Worm (Caenorhabditis elegans) whole organism, L4 larva: ENCODE measurements around the gene cyn-8.
A peak's percentile ranks its signal among the peaks of the same experiment; 100 is the strongest.

Source experiments
- F10B5.3 ChIP-seq: sonication (generic microtip); optimal IDR thresholded peaks from 2 replicates; lab custom pipeline; 2016; ENCODE audit warnings: mild to moderate bottlenecking, missing genetic modification characterization, missing compliant biosample characterization
- F26F4.8 ChIP-seq: fragments of 200-800 bp; sonication (Bioruptor generic); conservative IDR thresholded peaks from 2 replicates; pipeline ENCODE4 v1.3.6; 2022; ENCODE audit warnings: missing genetic modification characterization, missing compliant biosample characterization
- F44E2.7 ChIP-seq: fragments of 200-800 bp; sonication (Bioruptor generic); IDR thresholded peaks from 2 replicates; pipeline ENCODE4 v2.1.2; 2022; ENCODE audit warnings: missing genetic modification characterization, missing compliant biosample characterization
- F49E8.2 ChIP-seq: sonication (generic microtip); optimal IDR thresholded peaks from 2 replicates; lab custom pipeline; 2016; ENCODE audit warnings: missing compliant biosample characterization, mild to moderate bottlenecking, missing genetic modification characterization, borderline replicate concordance
- aly-2 ChIP-seq: sonication (generic microtip); optimal IDR thresholded peaks from 2 replicates; lab custom pipeline; 2018; ENCODE audit warnings: missing biosample characterization, missing genetic modification characterization
- ama-1 ChIP-seq: fragments of 150-350 bp; optimal IDR thresholded peaks from 2 replicates; lab custom pipeline; 2014; ENCODE audit warnings: inconsistent platforms, mixed read lengths
- arid-1 ChIP-seq: fragments of 200-800 bp; sonication (Bioruptor generic); conservative IDR thresholded peaks from 2 replicates; pipeline ENCODE4 v1.3.6; 2022; ENCODE audit warnings: missing genetic modification reagents, missing genetic modification characterization, missing compliant biosample characterization
- attf-4 ChIP-seq: sonication (generic microtip); optimal IDR thresholded peaks from 3 replicates; lab custom pipeline; 2017; ENCODE audit warnings: missing biosample characterization, missing genetic modification characterization
- ceh-32 ChIP-seq: sonication (generic microtip); optimal IDR thresholded peaks from 2 replicates; lab custom pipeline; 2016; ENCODE audit warnings: mild to moderate bottlenecking, missing genetic modification characterization, missing compliant biosample characterization; ENCODE audit not compliant: poor library complexity
- ces-1 ChIP-seq: fragments of 150-350 bp; sonication (generic microtip); optimal IDR thresholded peaks from 4 replicates; lab custom pipeline; 2014; ENCODE audit warnings: missing biosample characterization, missing genetic modification reagents, missing genetic modification characterization
- cey-2 ChIP-seq: sonication (generic microtip); optimal IDR thresholded peaks from 3 replicates; lab custom pipeline; 2017; ENCODE audit warnings: missing genetic modification characterization, mild to moderate bottlenecking, missing compliant biosample characterization, antibody characterized with exemption, borderline replicate concordance; ENCODE audit not compliant: insufficient read depth
- ctbp-1 ChIP-seq: fragments of 200-800 bp; sonication (Bioruptor generic); IDR thresholded peaks from 2 replicates; pipeline ENCODE4 v1.3.6; 2022; ENCODE audit warnings: missing genetic modification reagents, missing genetic modification characterization, missing compliant biosample characterization
- daf-12 ChIP-seq: fragments of 150-350 bp; optimal IDR thresholded peaks from 2 replicates; lab custom pipeline; 2014; ENCODE audit warnings: missing biosample characterization, missing genetic modification reagents, missing genetic modification characterization
- daf-19 ChIP-seq: fragments of 200-800 bp; sonication (Bioruptor generic); conservative IDR thresholded peaks from 2 replicates; pipeline ENCODE4 v1.3.6; 2022; ENCODE audit warnings: missing genetic modification characterization, missing compliant biosample characterization
- daf-8 ChIP-seq: fragments of 200-800 bp; sonication (Bioruptor generic); IDR thresholded peaks from 2 replicates; pipeline ENCODE4 v1.3.6; 2022; ENCODE audit warnings: missing genetic modification characterization, missing compliant biosample characterization
- dmd-6 ChIP-seq: fragments of 200-800 bp; sonication (Bioruptor generic); IDR thresholded peaks from 2 replicates; pipeline ENCODE4 v1.3.6; 2022; ENCODE audit warnings: missing genetic modification reagents, missing genetic modification characterization, missing compliant biosample characterization
- dmd-9 ChIP-seq: fragments of 200-800 bp; sonication (Bioruptor generic); IDR thresholded peaks from 2 replicates; pipeline ENCODE4 v1.3.6; 2022; ENCODE audit warnings: missing genetic modification reagents, missing genetic modification characterization, missing compliant biosample characterization
- duxl-1 ChIP-seq: sonication (generic microtip); optimal IDR thresholded peaks from 2 replicates; lab custom pipeline; 2016; ENCODE audit warnings: mild to moderate bottlenecking, missing genetic modification characterization, moderate library complexity, missing compliant biosample characterization; ENCODE audit not compliant: poor library complexity
- egl-27 ChIP-seq: sonication (generic microtip); optimal IDR thresholded peaks from 3 replicates; lab custom pipeline; 2017; ENCODE audit warnings: missing biosample characterization, missing genetic modification reagents, missing genetic modification characterization
- egl-43 ChIP-seq: fragments of 200-800 bp; sonication (Bioruptor generic); IDR thresholded peaks from 2 replicates; pipeline ENCODE4 v1.3.6; 2022; ENCODE audit warnings: missing genetic modification reagents, missing genetic modification characterization, missing compliant biosample characterization
- fkh-10 ChIP-seq: fragments of 150-350 bp; optimal IDR thresholded peaks from 2 replicates; lab custom pipeline; 2014; ENCODE audit warnings: missing biosample characterization, missing genetic modification reagents, missing genetic modification characterization
- fos-1 ChIP-seq: fragments of 150-350 bp; optimal IDR thresholded peaks from 2 replicates; lab custom pipeline; 2014; ENCODE audit warnings: missing biosample characterization, missing genetic modification characterization
- hif-1 ChIP-seq, 2 experiments: sonication (generic microtip); optimal IDR thresholded peaks; 2 replicates each; lab custom pipeline; 2016 to 2017; ENCODE audit warnings: missing compliant biosample characterization in 2 of 2, missing genetic modification characterization in 2 of 2, missing genetic modification reagents in 2 of 2, missing genotype in 2 of 2, mild to moderate bottlenecking in 1 of 2
- hlh-11 ChIP-seq: fragments of 200-800 bp; sonication (Bioruptor generic); optimal IDR thresholded peaks from 2 replicates; lab custom pipeline; 2018; ENCODE audit warnings: mild to moderate bottlenecking, missing genetic modification characterization, missing compliant biosample characterization
- jun-1 ChIP-seq: fragments of 150-350 bp; optimal IDR thresholded peaks from 2 replicates; lab custom pipeline; 2014; ENCODE audit warnings: missing biosample characterization, missing genetic modification reagents, missing genetic modification characterization
- lim-7 ChIP-seq: fragments of 200-800 bp; sonication (Bioruptor generic); IDR thresholded peaks from 2 replicates; pipeline ENCODE4 v1.3.6; 2022; ENCODE audit warnings: missing genetic modification characterization, missing compliant biosample characterization
- lin-15B ChIP-seq: fragments of 150-350 bp; sonication (generic microtip); optimal IDR thresholded peaks from 3 replicates; lab custom pipeline; 2014; ENCODE audit warnings: missing biosample characterization, missing genetic modification characterization
- lin-39 ChIP-seq: fragments of 150-350 bp; optimal IDR thresholded peaks from 2 replicates; lab custom pipeline; 2014; ENCODE audit warnings: missing biosample characterization, missing genetic modification reagents, missing genetic modification characterization
- madf-5 ChIP-seq, 2 experiments: fragments of 200-800 bp; sonication (Bioruptor generic); IDR thresholded peaks; 2 replicates each; pipeline ENCODE4 v1.3.6; 2022; ENCODE audit warnings: missing compliant biosample characterization in 2 of 2, missing genetic modification characterization in 2 of 2
- mdl-1 ChIP-seq, 2 experiments: fragments of 150-350 bp in 1 of 2; sonication (generic microtip) in 1 of 2; optimal IDR thresholded peaks; 2 replicates each; lab custom pipeline; 2014 to 2017; ENCODE audit warnings: missing biosample characterization in 2 of 2, missing genetic modification characterization in 2 of 2
- mep-1 ChIP-seq: fragments of 150-350 bp; sonication (generic microtip); optimal IDR thresholded peaks from 3 replicates; lab custom pipeline; 2014; ENCODE audit warnings: missing biosample characterization, missing genetic modification characterization
- mes-2 ChIP-seq: sonication (generic microtip); optimal IDR thresholded peaks from 2 replicates; lab custom pipeline; 2016; ENCODE audit warnings: missing genotype, mild to moderate bottlenecking, missing genetic modification characterization, missing compliant biosample characterization; ENCODE audit not compliant: poor library complexity, severe bottlenecking
- mxl-2 ChIP-seq: fragments of 200-800 bp; sonication (Bioruptor generic); conservative IDR thresholded peaks from 2 replicates; pipeline ENCODE4 v1.3.6; 2022; ENCODE audit warnings: missing genetic modification reagents, missing genetic modification characterization, missing compliant biosample characterization
- nhr-10 ChIP-seq: fragments of 150-350 bp; optimal IDR thresholded peaks from 2 replicates; lab custom pipeline; 2014; ENCODE audit warnings: missing biosample characterization, missing genetic modification characterization
- nhr-11 ChIP-seq: fragments of 150-350 bp; optimal IDR thresholded peaks from 2 replicates; lab custom pipeline; 2014; ENCODE audit warnings: missing biosample characterization, missing genetic modification characterization
- nhr-25 ChIP-seq: sonication (generic microtip); optimal IDR thresholded peaks from 2 replicates; lab custom pipeline; 2017; ENCODE audit warnings: missing genetic modification characterization, mild to moderate bottlenecking, missing compliant biosample characterization, antibody characterized with exemption, moderate library complexity, borderline replicate concordance; ENCODE audit not compliant: insufficient read depth
- nhr-41 ChIP-seq: fragments of 200-800 bp; sonication (Bioruptor generic); IDR thresholded peaks from 2 replicates; pipeline ENCODE4 v1.3.6; 2022; ENCODE audit warnings: missing genetic modification reagents, missing genetic modification characterization, missing compliant biosample characterization
- nhr-6 ChIP-seq: fragments of 150-350 bp; optimal IDR thresholded peaks from 2 replicates; lab custom pipeline; 2014; ENCODE audit warnings: missing biosample characterization, missing genetic modification characterization
- nhr-76 ChIP-seq: fragments of 150-350 bp; optimal IDR thresholded peaks from 2 replicates; lab custom pipeline; 2014; ENCODE audit warnings: missing biosample characterization, missing genetic modification characterization
- nhr-77 ChIP-seq: fragments of 150-350 bp; optimal IDR thresholded peaks from 2 replicates; lab custom pipeline; 2014; ENCODE audit warnings: missing biosample characterization, missing genetic modification characterization
- pha-4 ChIP-seq, 2 experiments: fragments of 150-350 bp in 1 of 2; fragments of 200-800 bp in 1 of 2; sonication (Bioruptor generic) in 1 of 2; IDR thresholded peaks in 1 of 2; optimal IDR thresholded peaks in 1 of 2; 2 replicates each; pipeline versions ENCODE4 v1.3.6 to Lab custom; 2014 to 2022; ENCODE audit warnings: missing genetic modification characterization in 2 of 2, missing genetic modification reagents in 2 of 2, missing biosample characterization in 1 of 2, missing compliant biosample characterization in 1 of 2
- saeg-2 ChIP-seq: fragments of 200-800 bp; sonication (Bioruptor generic); IDR thresholded peaks from 2 replicates; pipeline ENCODE4 v1.3.6; 2022; ENCODE audit warnings: missing genetic modification reagents, missing genetic modification characterization, missing compliant biosample characterization
- sdz-12 ChIP-seq: fragments of 200-800 bp; sonication (Bioruptor generic); optimal IDR thresholded peaks from 2 replicates; lab custom pipeline; 2018; ENCODE audit warnings: mild to moderate bottlenecking, missing genetic modification characterization, missing compliant biosample characterization
- skn-1 ChIP-seq: fragments of 150-350 bp; optimal IDR thresholded peaks from 2 replicates; lab custom pipeline; 2014; ENCODE audit warnings: missing biosample characterization, missing genetic modification characterization
- snpc-4 ChIP-seq: fragments of 150-350 bp; optimal IDR thresholded peaks from 2 replicates; lab custom pipeline; 2014; ENCODE audit warnings: missing biosample characterization, missing genetic modification characterization
- tag-97 ChIP-seq: fragments of 200-800 bp; sonication (Bioruptor generic); IDR thresholded peaks from 2 replicates; pipeline ENCODE4 v1.3.6; 2022; ENCODE audit warnings: missing genetic modification characterization, missing compliant biosample characterization
- unc-130 ChIP-seq: sonication (generic microtip); optimal IDR thresholded peaks from 2 replicates; lab custom pipeline; 2016; ENCODE audit warnings: missing genetic modification reagents, missing genetic modification characterization, missing compliant biosample characterization
- unc-39 ChIP-seq: sonication (generic microtip); optimal IDR thresholded peaks from 2 replicates; lab custom pipeline; 2017; ENCODE audit warnings: missing biosample characterization, missing genetic modification characterization
- zfp-2 ChIP-seq: sonication (generic microtip); optimal IDR thresholded peaks from 2 replicates; lab custom pipeline; 2016; ENCODE audit warnings: mild to moderate bottlenecking, missing genetic modification characterization, missing compliant biosample characterization
- zip-2 ChIP-seq: fragments of 150-350 bp; optimal IDR thresholded peaks from 2 replicates; lab custom pipeline; 2014; ENCODE audit warnings: missing biosample characterization, missing genetic modification characterization
- ztf-11 ChIP-seq: fragments of 150-350 bp; optimal IDR thresholded peaks from 2 replicates; lab custom pipeline; 2014; ENCODE audit warnings: missing biosample characterization, missing genetic modification characterization

Gene cyn-8

DNA sequence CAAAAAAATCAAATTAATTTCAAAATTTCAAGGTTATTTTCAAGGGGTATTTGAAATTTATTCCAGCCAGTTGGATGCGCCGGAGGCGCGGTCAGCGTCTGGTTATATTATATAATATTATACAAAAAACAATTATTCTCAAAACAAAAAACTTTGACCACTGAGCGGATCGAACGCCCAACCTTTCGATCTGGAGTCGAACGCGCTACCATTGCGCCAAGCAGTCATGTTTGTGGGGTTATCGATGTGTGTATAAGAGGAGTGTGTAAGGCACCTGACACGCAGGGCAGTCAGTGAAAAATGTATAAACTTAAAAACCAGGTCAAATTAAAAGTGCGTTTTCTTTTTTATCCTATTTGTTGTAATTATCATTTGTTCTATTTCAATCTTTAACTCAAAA lies 33.0 kb downstream of the cyn-8 start (continued):
- TF ChIP-seq cey-2 (tag; lab: Kevin White, UChicago), result no peak
- no peak for TF ChIP-seq egl-27
- no peak for TF ChIP-seq nhr-41 (GFP tag; lab: Robert Waterston, UW)
- no peak for TF ChIP-seq skn-1 (tag; lab: Kevin White, UChicago)
- no peak for TF ChIP-seq nhr-76 (tag; lab: Kevin White, UChicago)
- TF ChIP-seq pha-4 (GFP tag; IDR thresholded peaks at IDR 0.05; lab: Robert Waterston, UW), result peak; percentile 62; the same call in 1 of the 2 replicates
- TF ChIP-seq pha-4 (tag; optimal IDR thresholded peaks at IDR 0.05; lab: Kevin White, UChicago), result no peak
- no peak for TF ChIP-seq saeg-2
- no peak for TF ChIP-seq F44E2.7 (GFP tag; lab: Robert Waterston, UW)
- TF ChIP-seq nhr-25, result no peak
- TF ChIP-seq snpc-4 (tag; lab: Kevin White, UChicago), result no peak
- TF ChIP-seq daf-19 (GFP tag; lab: Robert Waterston, UW), result 0 out of 2 replicates have a peak, but pooled peaks have one; percentile 32
- TF ChIP-seq nhr-77 (tag; lab: Kevin White, UChicago), result no peak
- no peak for TF ChIP-seq arid-1 (GFP tag; lab: Robert Waterston, UW)
- TF ChIP-seq madf-5 (GFP tag; IDR thresholded peaks at IDR 0.05; lab: Robert Waterston, UW), result peak; percentile 43 to 57; a peak in 1 of 4 replicates
- no peak for TF ChIP-seq tag-97 (GFP tag; lab: Robert Waterston, UW)
- no peak for TF ChIP-seq fkh-10 (GFP tag; lab: Kevin White, UChicago)
- TF ChIP-seq ama-1 (lab: Kevin White, UChicago), result no peak
- TF ChIP-seq ctbp-1, result no peak
- TF ChIP-seq mdl-1 (tag; optimal IDR thresholded peaks at IDR 0.05; lab: Kevin White, UChicago), result no peak
- TF ChIP-seq daf-8, result no peak
- TF ChIP-seq lim-7 (GFP tag; lab: Robert Waterston, UW), result peak; percentile 76; the same call in 1 of the 2 replicates
- no peak for TF ChIP-seq zfp-2 (tag; lab: Kevin White, UChicago)
- peak; percentile 46 for TF ChIP-seq dmd-6 (GFP tag; lab: Robert Waterston, UW)
- no peak for TF ChIP-seq fos-1 (tag; lab: Kevin White, UChicago)
- peak; percentile 72 for TF ChIP-seq mes-2
- no peak for TF ChIP-seq nhr-11 (tag; lab: Kevin White, UChicago)
- TF ChIP-seq attf-4, result no peak
- TF ChIP-seq nhr-6 (tag; lab: Kevin White, UChicago), result no peak
- TF ChIP-seq zip-2 (tag; lab: Kevin White, UChicago), result no peak
- no peak for TF ChIP-seq unc-39
- no peak for TF ChIP-seq jun-1 (tag; lab: Kevin White, UChicago)
- no peak for TF ChIP-seq ztf-11 (tag; lab: Kevin White, UChicago)
- no peak for TF ChIP-seq lin-39 (tag; lab: Kevin White, UChicago)
- no peak for TF ChIP-seq mxl-2
- TF ChIP-seq lin-15B (tag; lab: Kevin White, UChicago), result no peak
- no peak for TF ChIP-seq ces-1 (GFP tag; lab: Kevin White, UChicago)
- TF ChIP-seq F26F4.8 (GFP tag; lab: Robert Waterston, UW), result 0 out of 2 replicates have a peak, but pooled peaks have one; percentile 40
- no peak for TF ChIP-seq daf-12 (tag; lab: Kevin White, UChicago)
- TF ChIP-seq hif-1 (tag; optimal IDR thresholded peaks at IDR 0.05; lab: Kevin White, UChicago), result no peak
- peak; percentile 83 for TF ChIP-seq egl-43
- no peak for TF ChIP-seq unc-130 (GFP tag; lab: Kevin White, UChicago)
- TF ChIP-seq ceh-32, result no peak
- no peak for TF ChIP-seq duxl-1
- TF ChIP-seq hlh-11 (tag; lab: Kevin White, UChicago), result no peak
- TF ChIP-seq mep-1 (tag; lab: Kevin White, UChicago), result peak; percentile 3
- no peak for TF ChIP-seq nhr-10
- TF ChIP-seq aly-2 (tag; lab: Kevin White, UChicago), result no peak
- no peak for TF ChIP-seq F49E8.2 (tag; lab: Kevin White, UChicago)
- no peak for TF ChIP-seq F10B5.3
- no peak for TF ChIP-seq dmd-9
- no peak for TF ChIP-seq sdz-12 (GFP tag; lab: Kevin White, UChicago)
